Fruit fly (Drosophila melanogaster): ENCODE data around the gene CG43740.
A peak's percentile ranks its signal among the peaks of the same experiment; 100 is the strongest.

CG43740 gene

dm6 chrX:10365748-10366415 is 32.4 kb downstream of the CG43740 start (continued):
- no peak for TF ChIP-seq NfI (GFP tag; optimal IDR thresholded peaks at IDR 0.05)
- no peak for TF ChIP-seq klu (GFP tag; IDR thresholded peaks at IDR 0.05)
- TF ChIP-seq so (GFP tag; IDR thresholded peaks at IDR 0.05) = no peak
- TF ChIP-seq CG8281 (tag; optimal IDR thresholded peaks at IDR 0.05) = no peak
- TF ChIP-seq CG17612 (GFP tag; IDR thresholded peaks at IDR 0.05) = no peak
- TF ChIP-seq CHES-1-like (GFP tag; optimal IDR thresholded peaks at IDR 0.05) = no peak
- no peak for TF ChIP-seq dimm (GFP tag; IDR thresholded peaks at IDR 0.05)
- no peak for TF ChIP-seq CG4820 (GFP tag; optimal IDR thresholded peaks at IDR 0.05)
- peak; percentile 36 for TF ChIP-seq CG12659 (GFP tag; optimal IDR thresholded peaks at IDR 0.05)
- TF ChIP-seq CG7963 (GFP tag; IDR thresholded peaks at IDR 0.05; ENCODE audit: partially characterized antibody) = peak; percentile 96
- TF ChIP-seq CG10543 (GFP tag; optimal IDR thresholded peaks at IDR 0.05) = peak; percentile 69
- no peak for TF ChIP-seq wdn (GFP tag; IDR thresholded peaks at IDR 0.05)
- no peak for TF ChIP-seq CG9437 (GFP tag; optimal IDR thresholded peaks at IDR 0.05)
- no peak for TF ChIP-seq ab (GFP tag; optimal IDR thresholded peaks at IDR 0.05)
- no peak for TF ChIP-seq CG3995 (GFP tag; optimal IDR thresholded peaks at IDR 0.05)
- no peak for TF ChIP-seq CG32532 (GFP tag; IDR thresholded peaks at IDR 0.05)
- no peak for TF ChIP-seq CoRest (tag; optimal IDR thresholded peaks at IDR 0.05)
- TF ChIP-seq slbo (GFP tag; IDR thresholded peaks at IDR 0.05) = no peak
- TF ChIP-seq Ets97D (GFP tag; optimal IDR thresholded peaks at IDR 0.05) = peak; percentile 31
- TF ChIP-seq sna (GFP tag; IDR thresholded peaks at IDR 0.05; ENCODE audit: partially characterized antibody) = peak; percentile 87
- no peak for TF ChIP-seq HLH3B (GFP tag; IDR thresholded peaks at IDR 0.05)
- peak; percentile 56 for TF ChIP-seq D (optimal IDR thresholded peaks at IDR 0.05)
- TF ChIP-seq D (GFP tag; optimal IDR thresholded peaks at IDR 0.05) = no peak
- TF ChIP-seq Atf6 (GFP tag; IDR thresholded peaks at IDR 0.05) = peak; percentile 18; the same call in 1 of the 2 replicates
- no peak for TF ChIP-seq CG17328 (GFP tag; IDR thresholded peaks at IDR 0.05)
- TF ChIP-seq crp (GFP tag; optimal IDR thresholded peaks at IDR 0.05) = no peak
- TF ChIP-seq salm (tag; optimal IDR thresholded peaks at IDR 0.05) = no peak
- TF ChIP-seq CG10267 (tag; optimal IDR thresholded peaks at IDR 0.05) = no peak
- no peak for TF ChIP-seq CG10274 (GFP tag; optimal IDR thresholded peaks at IDR 0.05)
- no peak for TF ChIP-seq CG13123 (GFP tag; optimal IDR thresholded peaks at IDR 0.05)
- no peak for TF ChIP-seq Sox102F (GFP tag; optimal IDR thresholded peaks at IDR 0.05)
- TF ChIP-seq Myb (GFP tag; optimal IDR thresholded peaks at IDR 0.05) = peak; percentile 65
- no peak for TF ChIP-seq stc (GFP tag; IDR thresholded peaks at IDR 0.05)
- TF ChIP-seq hth (optimal IDR thresholded peaks at IDR 0.05) = no peak
- TF ChIP-seq CG3281 (GFP tag; optimal IDR thresholded peaks at IDR 0.05) = peak; percentile 24
- no peak for TF ChIP-seq CG18262 (tag; optimal IDR thresholded peaks at IDR 0.05)
- TF ChIP-seq CG16815 (GFP tag; optimal IDR thresholded peaks at IDR 0.05) = no peak
- no peak for TF ChIP-seq fu2 (GFP tag; optimal IDR thresholded peaks at IDR 0.05)
- TF ChIP-seq dpn (GFP tag; optimal IDR thresholded peaks at IDR 0.05) = peak in 1 of 2 experiments; percentile 0
- no peak for TF ChIP-seq CG7357 (GFP tag; IDR thresholded peaks at IDR 0.05)
- no peak for TF ChIP-seq run (tag; optimal IDR thresholded peaks at IDR 0.05)
- no peak for TF ChIP-seq CG18764 (GFP tag; optimal IDR thresholded peaks at IDR 0.05)
- no peak for TF ChIP-seq ara (GFP tag; IDR thresholded peaks at IDR 0.05)
- no peak for TF ChIP-seq CG3847 (GFP tag; IDR thresholded peaks at IDR 0.05)
- TF ChIP-seq CG8924 (tag; optimal IDR thresholded peaks at IDR 0.05) = peak; percentile 61
- no peak for TF ChIP-seq mam (GFP tag; optimal IDR thresholded peaks at IDR 0.05)
- TF ChIP-seq fd96Cb (tag; optimal IDR thresholded peaks at IDR 0.05) = no peak
- no peak for TF ChIP-seq CG2875 (GFP tag; optimal IDR thresholded peaks at IDR 0.05)
- TF ChIP-seq scrt (GFP tag; optimal IDR thresholded peaks at IDR 0.05) = no peak
- no peak for TF ChIP-seq Dip3 (GFP tag; optimal IDR thresholded peaks at IDR 0.05)
- no peak for TF ChIP-seq Atf-2 (GFP tag; optimal IDR thresholded peaks at IDR 0.05)
- TF ChIP-seq z (GFP tag; IDR thresholded peaks at IDR 0.05) = no peak

All from whole organism, embryonic.